Fruit fly (Drosophila melanogaster) whole organism, embryonic: ENCODE data around the gene CG15382.
A peak's percentile ranks its signal among the peaks of the same experiment; 100 is the strongest.

Experiments
- Abd-B ChIP-seq: fragments of 200-800 bp; sonication (Bioruptor generic); optimal IDR thresholded peaks from 2 replicates; lab custom pipeline; 2018; ENCODE audit warnings: missing biosample characterization, mild to moderate bottlenecking, missing genetic modification characterization, moderate library complexity
- Antp ChIP-seq: fragments of 200-800 bp; sonication (Bioruptor generic); optimal IDR thresholded peaks from 3 replicates; lab custom pipeline; 2016; ENCODE audit warnings: missing biosample characterization, missing genetic modification characterization
- CG10543 ChIP-seq: fragments of 200-800 bp; sonication (Bioruptor generic); optimal IDR thresholded peaks from 3 replicates; lab custom pipeline; 2017; ENCODE audit warnings: missing biosample characterization, mild to moderate bottlenecking, missing genetic modification characterization, moderate library complexity
- CG13424 ChIP-seq: fragments of 200-800 bp; sonication (Bioruptor generic); optimal IDR thresholded peaks from 2 replicates; lab custom pipeline; 2019; ENCODE audit warnings: missing biosample characterization, mild to moderate bottlenecking, missing genetic modification characterization, moderate library complexity
- CG14014 ChIP-seq: fragments of 200-800 bp; sonication (Bioruptor generic); IDR thresholded peaks from 2 replicates; pipeline ENCODE4 v1.3.6; 2022; ENCODE audit warnings: missing biosample characterization, missing genetic modification characterization
- CG1602 ChIP-seq: fragments of 200-800 bp; sonication (Bioruptor generic); optimal IDR thresholded peaks from 3 replicates; lab custom pipeline; 2016; ENCODE audit warnings: missing biosample characterization, missing genetic modification characterization
- CG2875 ChIP-seq: fragments of 200-800 bp; sonication (Bioruptor generic); optimal IDR thresholded peaks from 2 replicates; lab custom pipeline; 2017; ENCODE audit warnings: missing biosample characterization, mild to moderate bottlenecking, missing genetic modification characterization, missing genetic modification reagents
- CG31388 ChIP-seq: fragments of 200-800 bp; sonication (Bioruptor generic); optimal IDR thresholded peaks from 2 replicates; lab custom pipeline; 2016; ENCODE audit warnings: missing biosample characterization, missing genetic modification characterization
- CG3407 ChIP-seq: fragments of 200-800 bp; sonication (Bioruptor generic); optimal IDR thresholded peaks from 2 replicates; lab custom pipeline; 2018; ENCODE audit warnings: missing biosample characterization, mild to moderate bottlenecking, missing genetic modification characterization
- CG3726 ChIP-seq: fragments of 200-800 bp; sonication (Bioruptor generic); IDR thresholded peaks from 3 replicates; pipeline ENCODE4, ENCODE4 v1.3.6; 2022; ENCODE audit warnings: missing biosample characterization, missing genetic modification characterization
- CG4617 ChIP-seq: fragments of 200-800 bp; sonication (Bioruptor generic); optimal IDR thresholded peaks from 3 replicates; lab custom pipeline; 2016; ENCODE audit warnings: missing biosample characterization, missing genetic modification characterization, borderline replicate concordance
- CG4854 ChIP-seq: fragments of 200-800 bp; sonication (Bioruptor generic); optimal IDR thresholded peaks from 2 replicates; lab custom pipeline; 2016; ENCODE audit warnings: missing biosample characterization, missing genetic modification characterization, inconsistent platforms
- CG5245 ChIP-seq: fragments of 200-800 bp; sonication (Bioruptor generic); optimal IDR thresholded peaks from 3 replicates; lab custom pipeline; 2016; ENCODE audit warnings: missing biosample characterization, missing genetic modification characterization
- CG6689 ChIP-seq: fragments of 200-800 bp; sonication (Bioruptor generic); IDR thresholded peaks from 2 replicates; pipeline ENCODE4 v1.3.6; 2022; ENCODE audit warnings: missing biosample characterization, missing genetic modification characterization
- CG6791 ChIP-seq: fragments of 200-800 bp; sonication (Bioruptor generic); IDR thresholded peaks from 3 replicates; pipeline ENCODE4 v1.3.6; 2022; ENCODE audit warnings: missing biosample characterization, missing genetic modification characterization; ENCODE audit not compliant: partially characterized antibody
- CG7839 ChIP-seq: fragments of 200-800 bp; sonication (Bioruptor generic); optimal IDR thresholded peaks from 3 replicates; lab custom pipeline; 2018; ENCODE audit warnings: missing biosample characterization, mild to moderate bottlenecking, missing genetic modification characterization, moderate library complexity
- CG7963 ChIP-seq: fragments of 200-800 bp; sonication (Bioruptor generic); IDR thresholded peaks from 3 replicates; pipeline ENCODE4 v1.3.6; 2022; ENCODE audit warnings: missing biosample characterization, missing genetic modification characterization; ENCODE audit not compliant: partially characterized antibody
- CG8281 ChIP-seq: fragments of 200-800 bp; sonication (Bioruptor generic); optimal IDR thresholded peaks from 2 replicates; lab custom pipeline; 2018; ENCODE audit warnings: missing biosample characterization, mild to moderate bottlenecking, missing genetic modification characterization, moderate library complexity
- CG8924 ChIP-seq: fragments of 200-800 bp; optimal IDR thresholded peaks from 3 replicates; lab custom pipeline; 2019; ENCODE audit warnings: missing biosample characterization, mild to moderate bottlenecking, missing genetic modification characterization, moderate library complexity
- Dbx ChIP-seq: fragments of 200-800 bp; sonication (Bioruptor generic); IDR thresholded peaks from 3 replicates; pipeline ENCODE4 v1.3.6; 2022; ENCODE audit warnings: missing biosample characterization, missing genetic modification characterization
- Drgx ChIP-seq: fragments of 200-800 bp; sonication (Bioruptor generic); IDR thresholded peaks from 2 replicates; pipeline ENCODE4 v1.3.6; 2022; ENCODE audit warnings: missing biosample characterization, missing genetic modification characterization
- Gug ChIP-seq: fragments of 200-800 bp; sonication (Bioruptor generic); IDR thresholded peaks from 4 replicates; pipeline ENCODE4 v1.3.6; 2022; ENCODE audit warnings: missing biosample characterization, missing genetic modification characterization
- Hr78 ChIP-seq, 2 experiments: fragments of 200-800 bp in 1 of 2; fragments of >200 bp in 1 of 2; sonication (Bioruptor generic) in 1 of 2; optimal IDR thresholded peaks; 2 replicates each; lab custom pipeline; 2017 to 2019; ENCODE audit warnings: missing biosample characterization in 2 of 2, missing genetic modification characterization in 2 of 2, mild to moderate bottlenecking in 1 of 2, moderate library complexity in 1 of 2
- Lim3 ChIP-seq: fragments of 200-800 bp; sonication (Bioruptor generic); IDR thresholded peaks from 2 replicates; pipeline ENCODE4 v1.3.6; 2022; ENCODE audit warnings: missing biosample characterization, missing genetic modification characterization
- Pdp1 ChIP-seq, 2 experiments: fragments of 200-800 bp; sonication (Bioruptor generic); optimal IDR thresholded peaks; 3 replicates each; lab custom pipeline; 2016; ENCODE audit warnings: missing biosample characterization in 2 of 2, missing genetic modification characterization in 2 of 2, mild to moderate bottlenecking in 1 of 2, moderate library complexity in 1 of 2
- bab2 ChIP-seq: fragments of 200-800 bp; sonication (Bioruptor generic); optimal IDR thresholded peaks from 2 replicates; lab custom pipeline; 2016; ENCODE audit warnings: missing biosample characterization, missing genetic modification characterization
- btn ChIP-seq: fragments of 200-800 bp; sonication (Bioruptor generic); optimal IDR thresholded peaks from 2 replicates; lab custom pipeline; 2016; ENCODE audit warnings: missing biosample characterization, missing genetic modification characterization
- chinmo ChIP-seq: fragments of 200-800 bp; sonication (Bioruptor generic); IDR thresholded peaks from 4 replicates; pipeline ENCODE4 v1.3.6; 2022; ENCODE audit warnings: missing biosample characterization, missing genetic modification characterization; ENCODE audit not compliant: partially characterized antibody
- dmrt11E ChIP-seq: fragments of 200-800 bp; sonication (Bioruptor generic); optimal IDR thresholded peaks from 3 replicates; lab custom pipeline; 2018; ENCODE audit warnings: missing biosample characterization, mild to moderate bottlenecking, missing genetic modification characterization, moderate library complexity
- fd102C ChIP-seq: fragments of 200-800 bp; sonication (Bioruptor generic); optimal IDR thresholded peaks from 2 replicates; lab custom pipeline; 2018; ENCODE audit warnings: missing biosample characterization, mild to moderate bottlenecking, missing genetic modification characterization, moderate library complexity
- ftz-f1 ChIP-seq: fragments of 200-800 bp; sonication (Bioruptor generic); optimal IDR thresholded peaks from 2 replicates; lab custom pipeline; 2016; ENCODE audit warnings: missing biosample characterization, missing genetic modification characterization
- gcm ChIP-seq: fragments of 200-800 bp; sonication (Bioruptor generic); optimal IDR thresholded peaks from 2 replicates; lab custom pipeline; 2019; ENCODE audit warnings: missing biosample characterization, mild to moderate bottlenecking, missing genetic modification characterization, moderate library complexity
- grau ChIP-seq: fragments of 200-800 bp; optimal IDR thresholded peaks from 3 replicates; lab custom pipeline; 2019; ENCODE audit warnings: missing biosample characterization, mild to moderate bottlenecking, missing genetic modification characterization, moderate library complexity
- gt ChIP-seq: fragments of 200-800 bp; sonication (Bioruptor generic); IDR thresholded peaks from 2 replicates; pipeline ENCODE4 v1.3.6; 2022; ENCODE audit warnings: missing biosample characterization, missing genetic modification characterization
- her ChIP-seq: fragments of 200-800 bp; sonication (Bioruptor generic); optimal IDR thresholded peaks from 2 replicates; lab custom pipeline; 2016; ENCODE audit warnings: missing biosample characterization, missing genetic modification characterization
- jumu ChIP-seq: fragments of 200-800 bp; sonication (Bioruptor generic); optimal IDR thresholded peaks from 3 replicates; lab custom pipeline; 2016; ENCODE audit warnings: missing biosample characterization, missing genetic modification characterization
- klu ChIP-seq: fragments of 200-800 bp; sonication (Bioruptor generic); IDR thresholded peaks from 2 replicates; pipeline ENCODE4 v1.3.6; 2022; ENCODE audit warnings: missing biosample characterization, missing genetic modification characterization
- knrl ChIP-seq: fragments of 200-800 bp; sonication (Bioruptor generic); IDR thresholded peaks from 3 replicates; pipeline ENCODE4 v1.3.6; 2022; ENCODE audit warnings: missing biosample characterization, missing genetic modification characterization; ENCODE audit not compliant: partially characterized antibody
- pb ChIP-seq: fragments of 200-800 bp; sonication (Bioruptor generic); optimal IDR thresholded peaks from 3 replicates; lab custom pipeline; 2016; ENCODE audit warnings: missing biosample characterization, missing genetic modification characterization
- pho ChIP-seq: fragments of 200-800 bp; sonication (Bioruptor generic); optimal IDR thresholded peaks from 2 replicates; lab custom pipeline; 2016; ENCODE audit warnings: missing biosample characterization, missing genetic modification characterization
- rib ChIP-seq: fragments of 200-800 bp; sonication (Bioruptor generic); IDR thresholded peaks from 2 replicates; pipeline ENCODE4 v1.3.6; 2022; ENCODE audit warnings: missing biosample characterization, missing genetic modification characterization
- run ChIP-seq: fragments of 200-800 bp; sonication (Bioruptor generic); optimal IDR thresholded peaks from 3 replicates; lab custom pipeline; 2018; ENCODE audit warnings: missing biosample characterization, mild to moderate bottlenecking, missing genetic modification characterization
- sc ChIP-seq, 3 experiments: fragments of >200 bp in 2 of 3; fragments of 200-800 bp in 1 of 3; sonication (Bioruptor generic) in 1 of 3; optimal IDR thresholded peaks; 2 replicates in 2 of 3; 3 replicates in 1 of 3; lab custom pipeline; 2017; ENCODE audit warnings: mild to moderate bottlenecking in 1 of 3, missing biosample characterization in 1 of 3, missing genetic modification characterization in 1 of 3, missing genetic modification reagents in 1 of 3
- sna ChIP-seq: fragments of 200-800 bp; sonication (Bioruptor generic); IDR thresholded peaks from 2 replicates; pipeline ENCODE4 v1.3.6; 2022; ENCODE audit warnings: missing biosample characterization, missing genetic modification characterization; ENCODE audit not compliant: partially characterized antibody
- sqz ChIP-seq: fragments of 200-800 bp; sonication (Bioruptor generic); optimal IDR thresholded peaks from 3 replicates; lab custom pipeline; 2018; ENCODE audit warnings: missing biosample characterization, mild to moderate bottlenecking, missing genetic modification characterization
- stc ChIP-seq: fragments of 200-800 bp; sonication (Bioruptor generic); IDR thresholded peaks from 2 replicates; pipeline ENCODE4 v1.3.6; 2022; ENCODE audit warnings: missing biosample characterization, missing genetic modification characterization
- twi ChIP-seq: fragments of 200-800 bp; optimal IDR thresholded peaks from 2 replicates; lab custom pipeline; 2019; ENCODE audit warnings: missing biosample characterization, mild to moderate bottlenecking, missing genetic modification characterization, moderate library complexity
- unpg ChIP-seq: fragments of 200-800 bp; sonication (Bioruptor generic); optimal IDR thresholded peaks from 3 replicates; lab custom pipeline; 2018; ENCODE audit warnings: missing biosample characterization, mild to moderate bottlenecking, missing genetic modification characterization, moderate library complexity

Gene CG15382

dm6 chr2L:2164520-2165237 is 9.1 kb downstream of the CG15382 start (continued):
- TF ChIP-seq CG4854 (GFP tag; lab: Kevin White, UChicago) (no peak), gcm (peak; percentile 69), Dbx (no peak), chinmo (GFP tag; lab: Robert Waterston, UW) (no peak), sc (optimal IDR thresholded peaks at IDR 0.05; lab: Kevin White, UChicago) (no peak), sc (GFP tag; optimal IDR thresholded peaks at IDR 0.05; lab: Kevin White, UChicago) (peak; percentile 29), CG7839 (tag; lab: Kevin White, UChicago) (peak; percentile 59), unpg (GFP tag; lab: Kevin White, UChicago) (peak; percentile 62), Lim3 (GFP tag; lab: Robert Waterston, UW) (no peak), CG7963 (no peak), sqz (GFP tag; lab: Kevin White, UChicago) (peak; percentile 51), CG5245 (GFP tag; lab: Kevin White, UChicago) (peak; percentile 50), CG4617 (peak; percentile 5), CG13424 (tag; lab: Kevin White, UChicago) (peak; percentile 60), bab2 (peak; percentile 71), klu (GFP tag; lab: Robert Waterston, UW) (no peak), Drgx (peak; percentile 75), Pdp1 (GFP tag; optimal IDR thresholded peaks at IDR 0.05; lab: Kevin White, UChicago) (peak; percentile 54 to 68), rib (GFP tag; lab: Robert Waterston, UW) (no peak), CG3726 (GFP tag; lab: Robert Waterston, UW) (no peak), grau (peak; percentile 67), CG10543 (GFP tag; lab: Kevin White, UChicago) (no peak), CG31388 (GFP tag; lab: Kevin White, UChicago) (no peak), Abd-B (GFP tag; lab: Kevin White, UChicago) (peak; percentile 27), CG8924 (peak; percentile 80), btn (peak; percentile 70), pb (GFP tag; lab: Kevin White, UChicago) (peak; percentile 42), dmrt11E (tag; lab: Kevin White, UChicago) (peak; percentile 93), twi (tag; lab: Kevin White, UChicago) (peak; percentile 89), run (tag; lab: Kevin White, UChicago) (no peak), fd102C (GFP tag; lab: Kevin White, UChicago) (peak; percentile 94), CG6791 (GFP tag; lab: Robert Waterston, UW) (no peak), ftz-f1 (GFP tag; lab: Kevin White, UChicago) (no peak), Antp (peak; percentile 76), sna (no peak), Hr78 (GFP tag; optimal IDR thresholded peaks at IDR 0.05; lab: Kevin White, UChicago) (no peak), jumu (peak; percentile 53), her (GFP tag; lab: Kevin White, UChicago) (peak; percentile 54), CG1602 (GFP tag; lab: Kevin White, UChicago) (peak; percentile 61), pho (GFP tag; lab: Kevin White, UChicago) (no peak), gt (GFP tag; lab: Robert Waterston, UW) (peak; percentile 56), CG8281 (no peak), CG14014 (GFP tag; lab: Robert Waterston, UW) (0 out of 2 replicates have a peak, but pooled peaks have one; percentile 9), CG3407 (GFP tag; lab: Kevin White, UChicago) (peak; percentile 10), Gug (GFP tag; lab: Robert Waterston, UW) (peak; percentile 17; the same call in 2 of the 4 replicates), stc (no peak), CG2875 (GFP tag; lab: Kevin White, UChicago) (peak; percentile 50), CG6689 (GFP tag; lab: Robert Waterston, UW) (peak; percentile 74), knrl (no peak)
